Fruit fly (Drosophila melanogaster): ENCODE data around the gene bsk.
A peak's percentile ranks its signal among the peaks of the same experiment; 100 is the strongest.

The bsk gene

dm6 chr2L:10261774-10262173 is 11.5 kb upstream of the bsk start:
- no peak for TF ChIP-seq CG12605 (GFP tag; IDR thresholded peaks at IDR 0.05)
- TF ChIP-seq Pif1B (GFP tag; optimal IDR thresholded peaks at IDR 0.05): no peak
- no peak for TF ChIP-seq CG32121 (GFP tag; IDR thresholded peaks at IDR 0.05)
- TF ChIP-seq Ets98B (GFP tag; IDR thresholded peaks at IDR 0.05): no peak
- no peak for TF ChIP-seq D1 (tag; optimal IDR thresholded peaks at IDR 0.05)
- TF ChIP-seq Pif1A (GFP tag; optimal IDR thresholded peaks at IDR 0.05): no peak
- no peak for TF ChIP-seq fd96Ca (GFP tag; IDR thresholded peaks at IDR 0.05)
- no peak for TF ChIP-seq rn (GFP tag; IDR thresholded peaks at IDR 0.05)
- TF ChIP-seq gl (tag; optimal IDR thresholded peaks at IDR 0.05): no peak
- no peak for TF ChIP-seq CG34367 (tag; optimal IDR thresholded peaks at IDR 0.05)
- TF ChIP-seq CG4496 (GFP tag; IDR thresholded peaks at IDR 0.05): no peak
- no peak for TF ChIP-seq CG8159 (tag; optimal IDR thresholded peaks at IDR 0.05)
- TF ChIP-seq CG9948 (tag; optimal IDR thresholded peaks at IDR 0.05): no peak
- TF ChIP-seq CG17806 (tag; optimal IDR thresholded peaks at IDR 0.05): no peak
- no peak for TF ChIP-seq CG15710 (tag; optimal IDR thresholded peaks at IDR 0.05)

dm6 chr2L:10260750-10261493 is 10.6 kb upstream of the bsk start, which contains the start of gene Pten:
Pten (minus strand) TSS chr2L:10261049.
- TF ChIP-seq Snoo (tag; optimal IDR thresholded peaks at IDR 0.05) (peak; percentile 16), D1 (tag; optimal IDR thresholded peaks at IDR 0.05) (no peak), EcR (GFP tag; optimal IDR thresholded peaks at IDR 0.05) (no peak), CG15710 (tag; optimal IDR thresholded peaks at IDR 0.05) (peak; percentile 23), Ets98B (GFP tag; IDR thresholded peaks at IDR 0.05) (no peak; the same call in 1 of the 2 replicates), CG32121 (GFP tag; IDR thresholded peaks at IDR 0.05) (peak; percentile 64), Pif1B (GFP tag; optimal IDR thresholded peaks at IDR 0.05) (peak; percentile 14), CG13204 (GFP tag; optimal IDR thresholded peaks at IDR 0.05) (no peak), Pif1A (GFP tag; optimal IDR thresholded peaks at IDR 0.05) (peak; percentile 53), CG14655 (GFP tag; optimal IDR thresholded peaks at IDR 0.05) (no peak), fd96Ca (GFP tag; IDR thresholded peaks at IDR 0.05) (no peak), CG9948 (tag; optimal IDR thresholded peaks at IDR 0.05) (peak; percentile 55), CG34367 (tag; optimal IDR thresholded peaks at IDR 0.05) (no peak), CG8159 (tag; optimal IDR thresholded peaks at IDR 0.05) (no peak), CG8301 (tag; optimal IDR thresholded peaks at IDR 0.05) (peak; percentile 60), CG10348 (GFP tag; IDR thresholded peaks at IDR 0.05) (no peak), rn (GFP tag; IDR thresholded peaks at IDR 0.05) (no peak), CG4496 (GFP tag; IDR thresholded peaks at IDR 0.05) (no peak), CG17806 (tag; optimal IDR thresholded peaks at IDR 0.05) (peak; percentile 49), gl (tag; optimal IDR thresholded peaks at IDR 0.05) (no peak), CG12605 (GFP tag; IDR thresholded peaks at IDR 0.05) (peak; percentile 74; the same call in 1 of the 2 replicates)

- TF ChIP-seq CG13204 (GFP tag; optimal IDR thresholded peaks at IDR 0.05): no peak
- TF ChIP-seq D1 (tag; optimal IDR thresholded peaks at IDR 0.05): no peak
- TF ChIP-seq CG12605 (GFP tag; IDR thresholded peaks at IDR 0.05): no peak
- TF ChIP-seq CG15710 (tag; optimal IDR thresholded peaks at IDR 0.05): no peak
- no peak for TF ChIP-seq Snoo (tag; optimal IDR thresholded peaks at IDR 0.05)
- TF ChIP-seq Ets98B (GFP tag; IDR thresholded peaks at IDR 0.05): no peak
- no peak for TF ChIP-seq gl (tag; optimal IDR thresholded peaks at IDR 0.05)
- no peak for TF ChIP-seq CG8301 (tag; optimal IDR thresholded peaks at IDR 0.05)
- TF ChIP-seq CG4496 (GFP tag; IDR thresholded peaks at IDR 0.05): no peak; the same call in 2 of the 3 replicates
- no peak for TF ChIP-seq CG17806 (tag; optimal IDR thresholded peaks at IDR 0.05)
Measured at dm6 chr2L:10259960-10260749, 9.9 kb upstream of the bsk start.

- TF ChIP-seq D1 (tag; optimal IDR thresholded peaks at IDR 0.05) (peak; percentile 67), CG10348 (GFP tag; IDR thresholded peaks at IDR 0.05) (no peak)
Measured at dm6 chr2L:10255725-10256158, 5.4 kb upstream of the bsk start, which contains the start of gene CG5676. CG5676 (minus strand) TSS chr2L:10255891.

- TF ChIP-seq Ets98B (GFP tag; IDR thresholded peaks at IDR 0.05) (no peak), EcR (GFP tag; optimal IDR thresholded peaks at IDR 0.05) (peak; percentile 69)
Measured at dm6 chr2L:10251592-10251991, 1.3 kb upstream of the bsk start, which contains the start of gene Ror. Ror (plus strand) TSS chr2L:10251843.

dm6 chr2L:10249655-10250202 is 572 bp downstream of the bsk start:
- TF ChIP-seq CG34367 (tag; optimal IDR thresholded peaks at IDR 0.05) (no peak), Pif1B (GFP tag; optimal IDR thresholded peaks at IDR 0.05) (no peak), CG32121 (GFP tag; IDR thresholded peaks at IDR 0.05) (no peak), EcR (GFP tag; optimal IDR thresholded peaks at IDR 0.05) (no peak)
